Worm (Caenorhabditis elegans) whole organism, young adult: ENCODE data around the gene mltn-6.

Experiments
- B0035.1 ChIP-seq: sonication (generic microtip); optimal IDR thresholded peaks from 2 replicates; lab custom pipeline; 2016; ENCODE audit warnings: missing genetic modification characterization, mild to moderate bottlenecking, missing compliant biosample characterization, missing genotype, missing genetic modification reagents
- F22D6.2 ChIP-seq: sonication (generic microtip); optimal IDR thresholded peaks from 2 replicates; lab custom pipeline; 2016; ENCODE audit warnings: mild to moderate bottlenecking, missing genetic modification characterization, missing compliant biosample characterization
- F37B4.10 ChIP-seq: fragments of 200-800 bp; sonication (Bioruptor generic); IDR thresholded peaks from 2 replicates; pipeline ENCODE4 v1.3.6; 2022; ENCODE audit warnings: missing genetic modification characterization, missing compliant biosample characterization
- F49E8.2 ChIP-seq: sonication (generic microtip); optimal IDR thresholded peaks from 3 replicates; lab custom pipeline; 2017; ENCODE audit warnings: missing genetic modification characterization, mild to moderate bottlenecking, missing compliant biosample characterization, antibody characterized with exemption, moderate library complexity; ENCODE audit not compliant: insufficient read depth
- F52B5.7 ChIP-seq: sonication (generic microtip); optimal IDR thresholded peaks from 2 replicates; lab custom pipeline; 2016; ENCODE audit warnings: mild to moderate bottlenecking, missing genetic modification characterization, missing compliant biosample characterization
- K11D2.4 ChIP-seq: fragments of 200-800 bp; sonication (Bioruptor generic); IDR thresholded peaks from 2 replicates; pipeline ENCODE4 v1.3.6; 2022; ENCODE audit warnings: missing genetic modification reagents, missing genetic modification characterization, missing compliant biosample characterization
- T26A5.8 ChIP-seq: sonication (generic microtip); optimal IDR thresholded peaks from 2 replicates; lab custom pipeline; 2016; ENCODE audit warnings: missing genetic modification characterization, missing compliant biosample characterization
- Y53G8AR.9 ChIP-seq: fragments of 200-800 bp; sonication (Bioruptor generic); conservative IDR thresholded peaks from 2 replicates; pipeline ENCODE4 v1.3.6; 2022; ENCODE audit warnings: missing genetic modification reagents, missing genetic modification characterization, missing compliant biosample characterization
- ZK185.1 ChIP-seq: sonication (generic microtip); optimal IDR thresholded peaks from 2 replicates; lab custom pipeline; 2016; ENCODE audit warnings: mild to moderate bottlenecking, missing genetic modification characterization, missing compliant biosample characterization; ENCODE audit not compliant: poor library complexity, severe bottlenecking
- ama-1 ChIP-seq, 3 experiments: fragments of 150-350 bp in 1 of 3; sonication (generic microtip) in 2 of 3; optimal IDR thresholded peaks; 2 replicates each; lab custom pipeline; 2014 to 2018; ENCODE audit warnings: missing biosample characterization in 2 of 3, missing genetic modification characterization in 2 of 3, missing genetic modification reagents in 2 of 3
- attf-3 ChIP-seq: fragments of 200-800 bp; sonication (Bioruptor generic); conservative IDR thresholded peaks from 2 replicates; pipeline ENCODE4 v1.3.6; 2022; ENCODE audit warnings: missing genetic modification reagents, missing genetic modification characterization, missing compliant biosample characterization
- cebp-2 ChIP-seq: fragments of 200-800 bp; sonication (Bioruptor generic); IDR thresholded peaks from 2 replicates; pipeline ENCODE4 v1.3.6; 2022; ENCODE audit warnings: missing genetic modification characterization, missing compliant biosample characterization
- ceh-79 ChIP-seq: sonication (generic microtip); optimal IDR thresholded peaks from 2 replicates; lab custom pipeline; 2017; ENCODE audit warnings: mild to moderate bottlenecking, missing genetic modification characterization, missing compliant biosample characterization
- ceh-91 ChIP-seq: fragments of 200-800 bp; sonication (Bioruptor generic); IDR thresholded peaks from 2 replicates; pipeline ENCODE4 v1.3.6; 2022; ENCODE audit warnings: missing genetic modification reagents, missing genetic modification characterization, missing compliant biosample characterization
- die-1 ChIP-seq: sonication (generic microtip); optimal IDR thresholded peaks from 2 replicates; lab custom pipeline; 2016; ENCODE audit warnings: missing genotype, mild to moderate bottlenecking, missing genetic modification characterization, missing compliant biosample characterization
- efl-1 ChIP-seq: fragments of 150-350 bp; optimal IDR thresholded peaks from 2 replicates; lab custom pipeline; 2014; ENCODE audit warnings: missing biosample characterization, missing genetic modification reagents, missing genetic modification characterization
- egl-18 ChIP-seq: fragments of 200-800 bp; sonication (Bioruptor generic); IDR thresholded peaks from 2 replicates; pipeline ENCODE4 v1.3.6; 2022; ENCODE audit warnings: missing genetic modification reagents, missing genetic modification characterization, missing compliant biosample characterization
- egl-44 ChIP-seq: fragments of 200-800 bp; sonication (Bioruptor generic); IDR thresholded peaks from 2 replicates; pipeline ENCODE4 v1.3.6; 2022; ENCODE audit warnings: missing genetic modification reagents, missing genetic modification characterization, missing compliant biosample characterization
- egrh-3 ChIP-seq: fragments of 200-800 bp; sonication (Bioruptor generic); IDR thresholded peaks from 2 replicates; pipeline ENCODE4 v1.3.6; 2022; ENCODE audit warnings: missing genetic modification reagents, missing genetic modification characterization, missing compliant biosample characterization
- him-1 ChIP-seq: sonication (generic microtip); optimal IDR thresholded peaks from 2 replicates; lab custom pipeline; 2016; ENCODE audit warnings: missing genotype, missing genetic modification reagents, missing genetic modification characterization, missing compliant biosample characterization
- lin-40 ChIP-seq: sonication (generic microtip); optimal IDR thresholded peaks from 2 replicates; lab custom pipeline; 2016; ENCODE audit warnings: missing genetic modification characterization, mild to moderate bottlenecking, missing compliant biosample characterization, missing genotype, missing genetic modification reagents
- madf-10 ChIP-seq: sonication (generic microtip); optimal IDR thresholded peaks from 2 replicates; lab custom pipeline; 2016; ENCODE audit warnings: mild to moderate bottlenecking, missing genetic modification characterization, missing compliant biosample characterization
- mcd-1 ChIP-seq: fragments of 200-800 bp; sonication (Bioruptor generic); IDR thresholded peaks from 2 replicates; pipeline ENCODE4 v1.3.6; 2022; ENCODE audit warnings: missing genetic modification reagents, missing genetic modification characterization, missing compliant biosample characterization
- mes-4 ChIP-seq: sonication (generic microtip); optimal IDR thresholded peaks from 2 replicates; lab custom pipeline; 2016; ENCODE audit warnings: missing genotype, missing genetic modification characterization, missing compliant biosample characterization
- nfyb-1 ChIP-seq: fragments of 200-800 bp; sonication (Bioruptor generic); IDR thresholded peaks from 2 replicates; pipeline ENCODE4 v1.3.6; 2022; ENCODE audit warnings: missing genetic modification reagents, missing genetic modification characterization, missing compliant biosample characterization
- nhr-80 ChIP-seq: sonication (generic microtip); optimal IDR thresholded peaks from 2 replicates; lab custom pipeline; 2016; ENCODE audit warnings: missing genetic modification characterization, missing compliant biosample characterization
- nhr-90 ChIP-seq: sonication (generic microtip); optimal IDR thresholded peaks from 2 replicates; lab custom pipeline; 2016; ENCODE audit warnings: missing genotype, mild to moderate bottlenecking, missing genetic modification characterization, missing compliant biosample characterization
- repo-1 ChIP-seq: sonication (generic microtip); optimal IDR thresholded peaks from 2 replicates; lab custom pipeline; 2017; ENCODE audit warnings: mild to moderate bottlenecking, missing genetic modification characterization, missing compliant biosample characterization
- sdz-38 ChIP-seq: sonication (generic microtip); optimal IDR thresholded peaks from 2 replicates; lab custom pipeline; 2016; ENCODE audit warnings: missing genotype, missing genetic modification characterization, missing compliant biosample characterization
- unc-130 ChIP-seq: sonication (generic microtip); optimal IDR thresholded peaks from 2 replicates; lab custom pipeline; 2016; ENCODE audit warnings: missing genetic modification reagents, missing genetic modification characterization, missing compliant biosample characterization
- zfh-2 ChIP-seq: fragments of 200-800 bp; sonication (Bioruptor generic); conservative IDR thresholded peaks from 2 replicates; pipeline ENCODE4 v1.3.6; 2022; ENCODE audit warnings: missing genetic modification reagents, missing genetic modification characterization, missing compliant biosample characterization
- ztf-18 ChIP-seq: sonication (generic microtip); optimal IDR thresholded peaks from 2 replicates; lab custom pipeline; 2016; ENCODE audit warnings: missing genotype, mild to moderate bottlenecking, missing genetic modification characterization, missing compliant biosample characterization
- ztf-25 ChIP-seq: fragments of 200-800 bp; sonication (Bioruptor generic); IDR thresholded peaks from 2 replicates; pipeline ENCODE4 v1.3.6; 2022; ENCODE audit warnings: missing genetic modification reagents, missing genetic modification characterization, missing compliant biosample characterization
- ztf-28 ChIP-seq: fragments of 200-800 bp; sonication (Bioruptor generic); IDR thresholded peaks from 2 replicates; pipeline ENCODE4 v1.3.6; 2022; ENCODE audit warnings: missing genetic modification reagents, missing genetic modification characterization, missing compliant biosample characterization

mltn-6 gene

DNA sequence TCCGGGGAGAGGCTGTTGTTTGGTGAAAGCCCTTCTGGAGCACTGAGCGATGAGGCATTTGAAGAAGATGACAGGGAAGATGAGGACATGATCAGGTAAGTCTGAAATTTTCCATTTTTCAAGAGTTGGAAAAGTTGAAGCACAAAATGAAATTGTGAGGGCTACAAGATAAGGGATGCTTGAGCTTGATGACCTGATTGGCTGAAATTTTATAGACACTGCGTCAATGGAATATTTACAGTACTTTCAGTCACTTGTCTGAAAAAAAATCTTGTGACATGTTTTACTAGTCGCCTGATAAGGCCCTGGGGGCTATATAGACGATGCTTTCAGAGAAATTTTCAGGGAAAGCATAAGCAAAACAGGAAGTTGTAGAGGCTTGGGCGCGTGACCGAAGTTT, 28.4 kb upstream of the mltn-6 start, which contains the start of gene dmd-8:
Gene dmd-8 (minus strand): TSS at position 101 of the 400 bp plus-strand sequence.
- no peak for TF ChIP-seq madf-10 (tag; lab: Kevin White, UChicago)
- no peak for TF ChIP-seq ztf-28 (GFP tag; lab: Robert Waterston, UW)
- TF ChIP-seq nfyb-1 = no peak

DNA sequence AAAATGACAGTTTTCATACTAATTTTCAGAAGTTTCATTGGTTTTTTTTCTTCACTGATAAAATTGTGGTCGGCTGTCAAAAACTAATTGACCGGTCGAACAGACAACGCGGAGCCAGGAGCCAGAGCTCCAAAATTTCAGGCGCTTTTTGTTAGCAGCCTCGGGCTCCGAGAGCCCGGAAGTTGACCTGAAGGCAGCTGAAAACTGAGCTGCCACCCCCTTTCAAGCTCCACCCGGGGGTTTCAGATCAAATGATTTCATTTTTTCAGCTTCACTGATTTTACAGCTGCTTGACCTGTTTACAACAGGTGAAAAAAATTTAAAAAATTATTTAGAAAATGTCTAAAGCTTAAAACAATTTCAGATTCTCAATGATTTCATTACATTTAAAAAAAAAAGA, 22.4 kb upstream of the mltn-6 start:
- peak; percentile 25 for TF ChIP-seq nhr-80
- peak; percentile 64 for TF ChIP-seq zfh-2 (GFP tag; lab: Robert Waterston, UW)
- TF ChIP-seq sdz-38 (tag; lab: Kevin White, UChicago) = no peak
- peak; percentile 31; the same call in 1 of the 2 replicates for TF ChIP-seq egrh-3 (GFP tag; lab: Robert Waterston, UW)
- TF ChIP-seq, all 124 proteins: peak for 3

DNA sequence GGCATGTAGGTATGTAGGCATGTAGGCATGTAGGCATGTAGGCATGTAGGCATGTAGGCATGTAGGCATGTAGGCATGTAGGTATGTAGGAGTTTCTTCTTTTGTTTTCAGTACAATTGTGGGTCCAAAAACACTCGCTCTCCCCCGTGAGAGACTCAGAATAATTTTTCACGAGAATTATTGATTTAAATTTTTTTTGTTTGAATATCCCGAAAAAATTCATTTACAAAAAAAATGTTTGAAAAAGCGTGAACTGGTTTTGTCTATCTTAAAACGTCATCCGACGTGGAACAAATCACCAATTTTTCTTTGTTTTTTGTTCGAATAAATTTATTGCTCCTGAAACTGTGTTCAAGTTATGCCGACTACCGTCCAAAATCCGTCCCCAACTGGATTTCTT, 21.6 kb upstream of the mltn-6 start, which contains the start of gene wago-10:
Gene wago-10 (plus strand): TSS at position 301 of the 400 bp plus-strand sequence.
- TF ChIP-seq sdz-38 (tag; lab: Kevin White, UChicago) = no peak
- no peak for TF ChIP-seq F52B5.7 (tag; lab: Kevin White, UChicago)
- no peak for TF ChIP-seq nhr-90 (tag; lab: Kevin White, UChicago)
- TF ChIP-seq die-1 = no peak
- 0 out of 2 replicates have a peak, but pooled peaks have one; percentile 31 for TF ChIP-seq egl-18 (GFP tag; lab: Robert Waterston, UW)
- no peak for TF ChIP-seq ZK185.1 (tag; lab: Kevin White, UChicago)
- TF ChIP-seq F22D6.2 = no peak

DNA sequence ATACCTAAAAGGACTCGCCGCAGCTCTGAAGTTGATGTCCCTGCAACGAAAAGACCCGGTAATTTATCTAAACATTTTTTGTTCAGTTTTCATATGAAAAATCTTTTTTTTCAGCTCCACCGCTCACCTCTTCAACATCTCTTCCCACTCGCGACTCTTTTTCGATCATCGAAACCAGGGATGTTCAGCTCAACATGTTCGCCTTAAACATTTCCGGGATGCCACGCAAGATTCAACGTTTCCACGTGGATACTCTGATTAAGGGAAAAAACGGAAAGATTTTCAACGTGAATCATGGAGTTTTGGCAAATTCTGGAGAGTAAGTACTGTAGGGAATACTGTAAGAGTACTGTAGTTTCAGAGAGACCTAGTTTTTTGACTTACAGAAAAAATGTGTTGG, 21.2 kb upstream of the mltn-6 start:
- TF ChIP-seq mcd-1 (GFP tag; lab: Robert Waterston, UW) (no peak), attf-3 (GFP tag; lab: Robert Waterston, UW) (no peak), efl-1 (GFP tag; lab: Kevin White, UChicago) (no peak), F49E8.2 (no peak), Y53G8AR.9 (no peak), unc-130 (GFP tag; lab: Kevin White, UChicago) (no peak), T26A5.8 (tag; lab: Kevin White, UChicago) (no peak), ama-1 (optimal IDR thresholded peaks at IDR 0.05; lab: Kevin White, UChicago) (no peak), ama-1 (GFP tag; optimal IDR thresholded peaks at IDR 0.05; lab: Kevin White, UChicago) (no peak)

DNA sequence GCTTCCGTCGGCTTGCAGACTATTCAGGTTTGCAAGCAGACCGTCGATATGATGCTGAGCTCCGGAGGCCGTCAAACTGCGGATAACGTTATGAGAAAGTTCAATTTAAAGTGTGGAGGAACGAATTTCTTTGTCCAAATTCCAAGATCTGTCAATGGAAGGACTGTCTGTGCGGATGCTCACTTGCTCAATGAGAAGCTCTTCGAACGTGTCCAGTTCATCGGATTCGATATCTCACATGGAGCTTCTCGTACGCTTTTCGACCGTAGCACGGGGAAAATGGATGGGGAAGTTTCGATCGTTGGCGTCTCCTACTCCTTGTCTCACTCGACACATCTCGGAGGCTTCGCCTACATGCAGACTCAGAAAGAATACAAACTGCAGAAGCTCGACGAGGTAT, 18.7 kb upstream of the mltn-6 start:
- TF ChIP-seq cebp-2 (GFP tag; lab: Robert Waterston, UW) = no peak
- TF ChIP-seq egl-44 (GFP tag; lab: Robert Waterston, UW) = no peak
- TF ChIP-seq ceh-79 (tag; lab: Kevin White, UChicago) = no peak
- no peak for TF ChIP-seq F37B4.10
- TF ChIP-seq ZK185.1 (tag; lab: Kevin White, UChicago) = no peak
- no peak for TF ChIP-seq ztf-25
- TF ChIP-seq lin-40 (tag; lab: Kevin White, UChicago) = no peak
- no peak for TF ChIP-seq F22D6.2
- TF ChIP-seq him-1 (tag; lab: Kevin White, UChicago) = no peak
- no peak for TF ChIP-seq ztf-18 (tag; lab: Kevin White, UChicago)
- no peak for TF ChIP-seq B0035.1 (tag; lab: Kevin White, UChicago)
- TF ChIP-seq repo-1 (tag; lab: Kevin White, UChicago) = no peak
- no peak for TF ChIP-seq ceh-91 (GFP tag; lab: Robert Waterston, UW)
- no peak for TF ChIP-seq mes-4 (tag; lab: Kevin White, UChicago)
- no peak for TF ChIP-seq K11D2.4
